Fruit fly (Drosophila melanogaster) whole organism, embryonic: ENCODE results near the gene Boh1.

Experiments used
- BtbVII ChIP-seq: fragments of 200-800 bp; sonication (Bioruptor generic); optimal IDR thresholded peaks from 3 replicates; lab custom pipeline; 2017; ENCODE audit warnings: missing biosample characterization, mild to moderate bottlenecking, missing genetic modification characterization
- CG10431 ChIP-seq: fragments of 200-800 bp; sonication (Bioruptor generic); optimal IDR thresholded peaks from 3 replicates; lab custom pipeline; 2018; ENCODE audit warnings: missing biosample characterization, mild to moderate bottlenecking, missing genetic modification characterization
- CG11093 ChIP-seq: fragments of 200-800 bp; sonication (Bioruptor generic); IDR thresholded peaks from 3 replicates; pipeline ENCODE4 v1.3.6; 2022; ENCODE audit warnings: missing biosample characterization, missing genetic modification characterization
- CG12391 ChIP-seq: fragments of 200-800 bp; sonication (Bioruptor generic); optimal IDR thresholded peaks from 3 replicates; lab custom pipeline; 2018; ENCODE audit warnings: missing biosample characterization, mild to moderate bottlenecking, missing genetic modification characterization, moderate library complexity
- CG13894 ChIP-seq: fragments of 200-800 bp; sonication (Bioruptor generic); optimal IDR thresholded peaks from 3 replicates; lab custom pipeline; 2018; ENCODE audit warnings: missing biosample characterization, mild to moderate bottlenecking, missing genetic modification characterization, moderate library complexity
- CG14965 ChIP-seq: fragments of 200-800 bp; sonication (Bioruptor generic); optimal IDR thresholded peaks from 2 replicates; lab custom pipeline; 2016; ENCODE audit warnings: missing biosample characterization, missing genetic modification characterization, borderline replicate concordance
- CG15269 ChIP-seq: fragments of 200-800 bp; sonication (Bioruptor generic); optimal IDR thresholded peaks from 2 replicates; lab custom pipeline; 2018; ENCODE audit warnings: missing biosample characterization, mild to moderate bottlenecking, missing genetic modification characterization, moderate library complexity
- CG15601 ChIP-seq: fragments of 200-800 bp; sonication (Bioruptor generic); optimal IDR thresholded peaks from 3 replicates; lab custom pipeline; 2019; ENCODE audit warnings: missing biosample characterization, mild to moderate bottlenecking, missing genetic modification characterization, moderate library complexity
- CG1647 ChIP-seq: fragments of 200-800 bp; sonication (Bioruptor generic); optimal IDR thresholded peaks from 3 replicates; lab custom pipeline; 2016; ENCODE audit warnings: missing biosample characterization, missing genetic modification characterization
- CG16863 ChIP-seq: fragments of 200-800 bp; sonication (Bioruptor generic); optimal IDR thresholded peaks from 3 replicates; lab custom pipeline; 2016; ENCODE audit warnings: missing biosample characterization, missing genetic modification characterization
- CG17328 ChIP-seq: fragments of 200-800 bp; sonication (Bioruptor generic); IDR thresholded peaks from 2 replicates; pipeline ENCODE4 v1.3.6; 2022; ENCODE audit warnings: missing biosample characterization, missing genetic modification characterization
- CG17361 ChIP-seq: fragments of 200-800 bp; sonication (Bioruptor generic); IDR thresholded peaks from 3 replicates; pipeline ENCODE4 v1.3.6; 2022; ENCODE audit warnings: missing biosample characterization, missing genetic modification characterization
- CG17802 ChIP-seq: fragments of 200-800 bp; sonication (Bioruptor generic); optimal IDR thresholded peaks from 2 replicates; lab custom pipeline; 2018; ENCODE audit warnings: missing biosample characterization, mild to moderate bottlenecking, missing genetic modification characterization, moderate library complexity
- CG17829 ChIP-seq: fragments of 200-800 bp; optimal IDR thresholded peaks from 2 replicates; lab custom pipeline; 2019; ENCODE audit warnings: missing biosample characterization, mild to moderate bottlenecking, missing genetic modification characterization, moderate library complexity
- CG2116 ChIP-seq: fragments of 200-800 bp; sonication (Bioruptor generic); optimal IDR thresholded peaks from 3 replicates; lab custom pipeline; 2018; ENCODE audit warnings: missing biosample characterization, mild to moderate bottlenecking, missing genetic modification characterization
- CG30020 ChIP-seq: fragments of 200-800 bp; optimal IDR thresholded peaks from 2 replicates; lab custom pipeline; 2019; ENCODE audit warnings: missing biosample characterization, mild to moderate bottlenecking, missing genetic modification characterization, moderate library complexity
- CG3065 ChIP-seq: fragments of 200-800 bp; sonication (Bioruptor generic); optimal IDR thresholded peaks from 2 replicates; lab custom pipeline; 2016; ENCODE audit warnings: missing biosample characterization, missing genetic modification characterization
- CG3163 ChIP-seq: fragments of 200-800 bp; sonication (Bioruptor generic); optimal IDR thresholded peaks from 3 replicates; lab custom pipeline; 2016; ENCODE audit warnings: missing biosample characterization, missing genetic modification characterization
- CG32532 ChIP-seq: fragments of 200-800 bp; sonication (Bioruptor generic); IDR thresholded peaks from 2 replicates; pipeline ENCODE4 v1.3.6; 2022; ENCODE audit warnings: missing biosample characterization, missing genetic modification characterization
- CG32767 ChIP-seq: fragments of 200-800 bp; sonication (Bioruptor generic); IDR thresholded peaks from 2 replicates; pipeline ENCODE4 v1.3.6; 2022; ENCODE audit warnings: missing biosample characterization, missing genetic modification characterization
- CG42726 ChIP-seq: fragments of 200-800 bp; sonication (Bioruptor generic); IDR thresholded peaks from 2 replicates; pipeline ENCODE4 v1.3.6; 2022; ENCODE audit warnings: missing biosample characterization, missing genetic modification characterization; ENCODE audit not compliant: partially characterized antibody
- CG4360 ChIP-seq: fragments of 200-800 bp; sonication (Bioruptor generic); IDR thresholded peaks from 2 replicates; pipeline ENCODE4 v1.3.6; 2022; ENCODE audit warnings: missing biosample characterization, missing genetic modification characterization
- CG5180 ChIP-seq: fragments of 200-800 bp; sonication (Bioruptor generic); optimal IDR thresholded peaks from 3 replicates; lab custom pipeline; 2017; ENCODE audit warnings: missing biosample characterization, missing genetic modification characterization, mild to moderate bottlenecking, moderate library complexity, missing genetic modification reagents
- CG6272 ChIP-seq: fragments of 200-800 bp; sonication (Bioruptor generic); IDR thresholded peaks from 2 replicates; pipeline ENCODE4 v1.3.6; 2022; ENCODE audit warnings: missing biosample characterization, missing genetic modification characterization
- CG8089 ChIP-seq: fragments of 200-800 bp; sonication (Bioruptor generic); optimal IDR thresholded peaks from 3 replicates; lab custom pipeline; 2016; ENCODE audit warnings: missing biosample characterization, missing genetic modification characterization
- CG8290 ChIP-seq, 3 experiments: fragments of 200-800 bp; sonication (Bioruptor generic); optimal IDR thresholded peaks; 2 replicates each; lab custom pipeline; 2016 to 2019; ENCODE audit warnings: missing biosample characterization in 3 of 3, missing genetic modification characterization in 3 of 3, mild to moderate bottlenecking in 2 of 3, moderate library complexity in 1 of 3
- Ets65A ChIP-seq: fragments of 200-800 bp; sonication (Bioruptor generic); peaks from one replicate; lab custom pipeline; 2016; ENCODE audit warnings: missing biosample characterization, missing genetic modification characterization
- Ets97D ChIP-seq: fragments of 200-800 bp; sonication (Bioruptor generic); optimal IDR thresholded peaks from 3 replicates; lab custom pipeline; 2016; ENCODE audit warnings: missing biosample characterization, missing genetic modification characterization
- Hey ChIP-seq: fragments of 200-800 bp; sonication (Bioruptor generic); optimal IDR thresholded peaks from 3 replicates; lab custom pipeline; 2018; ENCODE audit warnings: missing biosample characterization, mild to moderate bottlenecking, missing genetic modification characterization
- HmgD ChIP-seq: fragments of 200-800 bp; sonication (Bioruptor generic); optimal IDR thresholded peaks from 3 replicates; lab custom pipeline; 2016; ENCODE audit warnings: missing biosample characterization, missing genetic modification characterization
- Hr39 ChIP-seq: fragments of >200 bp; optimal IDR thresholded peaks from 2 replicates; lab custom pipeline; 2017
- Hsf ChIP-seq: fragments of 200-800 bp; sonication (Bioruptor generic); optimal IDR thresholded peaks from 3 replicates; lab custom pipeline; 2016; ENCODE audit warnings: missing biosample characterization, missing genetic modification characterization
- Jarid2 ChIP-seq: fragments of 200-800 bp; sonication (Bioruptor generic); optimal IDR thresholded peaks from 3 replicates; lab custom pipeline; 2017; ENCODE audit warnings: mild to moderate bottlenecking, missing biosample characterization, missing genetic modification reagents, missing genetic modification characterization
- Med ChIP-seq: fragments of 200-800 bp; sonication (Bioruptor generic); peaks from one replicate; lab custom pipeline; 2016; ENCODE audit warnings: missing biosample characterization, missing genetic modification characterization, mild to moderate bottlenecking, inconsistent platforms, moderate library complexity
- Vsx1 ChIP-seq: fragments of 200-800 bp; sonication (Bioruptor generic); optimal IDR thresholded peaks from 2 replicates; lab custom pipeline; 2017; ENCODE audit warnings: missing biosample characterization, mild to moderate bottlenecking, missing genetic modification characterization, missing genetic modification reagents
- amos ChIP-seq: fragments of 200-800 bp; sonication (Bioruptor generic); IDR thresholded peaks from 2 replicates; pipeline ENCODE4 v1.3.6; 2022; ENCODE audit warnings: missing biosample characterization, missing genetic modification characterization; ENCODE audit not compliant: partially characterized antibody
- crol ChIP-seq: fragments of 200-800 bp; sonication (Bioruptor generic); IDR thresholded peaks from 2 replicates; pipeline ENCODE4 v1.3.6; 2022; ENCODE audit warnings: missing biosample characterization, missing genetic modification characterization
- danr ChIP-seq: fragments of 200-800 bp; sonication (Bioruptor generic); IDR thresholded peaks from 2 replicates; pipeline ENCODE4 v1.3.6; 2022; ENCODE audit warnings: missing biosample characterization, missing genetic modification characterization
- dati ChIP-seq: fragments of 200-800 bp; sonication (Bioruptor generic); IDR thresholded peaks from 2 replicates; pipeline ENCODE4 v1.3.6; 2022; ENCODE audit warnings: missing biosample characterization, missing genetic modification characterization
- en ChIP-seq: fragments of 200-800 bp; sonication (Bioruptor generic); optimal IDR thresholded peaks from 2 replicates; lab custom pipeline; 2016; ENCODE audit warnings: missing biosample characterization, missing genetic modification characterization
- eyg ChIP-seq: fragments of 200-800 bp; sonication (Bioruptor generic); optimal IDR thresholded peaks from 3 replicates; lab custom pipeline; 2016; ENCODE audit warnings: missing biosample characterization, missing genetic modification characterization
- fru ChIP-seq: fragments of >200 bp; optimal IDR thresholded peaks from 2 replicates; lab custom pipeline; 2017
- gem ChIP-seq: fragments of 200-800 bp; sonication (Bioruptor generic); optimal IDR thresholded peaks from 2 replicates; lab custom pipeline; 2019; ENCODE audit warnings: missing biosample characterization, mild to moderate bottlenecking, missing genetic modification characterization, moderate library complexity
- ind ChIP-seq: fragments of 200-800 bp; sonication (Bioruptor generic); optimal IDR thresholded peaks from 3 replicates; lab custom pipeline; 2016; ENCODE audit warnings: missing biosample characterization, missing genetic modification characterization
- jing ChIP-seq: fragments of 200-800 bp; sonication (Bioruptor generic); optimal IDR thresholded peaks from 2 replicates; lab custom pipeline; 2018; ENCODE audit warnings: missing biosample characterization, mild to moderate bottlenecking, missing genetic modification characterization
- mam ChIP-seq: fragments of 200-800 bp; sonication (Bioruptor generic); optimal IDR thresholded peaks from 3 replicates; lab custom pipeline; 2016; ENCODE audit warnings: missing biosample characterization, missing genetic modification characterization
- pnt ChIP-seq: fragments of 200-800 bp; sonication (Bioruptor generic); optimal IDR thresholded peaks from 3 replicates; lab custom pipeline; 2016; ENCODE audit warnings: missing biosample characterization, missing genetic modification characterization
- sens ChIP-seq: fragments of 200-800 bp; sonication (Bioruptor generic); peaks from one replicate; lab custom pipeline; 2016; ENCODE audit warnings: missing biosample characterization, missing genetic modification characterization
- sna ChIP-seq: fragments of 200-800 bp; sonication (Bioruptor generic); IDR thresholded peaks from 2 replicates; pipeline ENCODE4 v1.3.6; 2022; ENCODE audit warnings: missing biosample characterization, missing genetic modification characterization; ENCODE audit not compliant: partially characterized antibody
- tio ChIP-seq: fragments of 200-800 bp; sonication (Bioruptor generic); optimal IDR thresholded peaks from 2 replicates; lab custom pipeline; 2017; ENCODE audit warnings: missing biosample characterization, missing genetic modification characterization, inconsistent platforms
- tna ChIP-seq: fragments of 200-800 bp; sonication (Bioruptor generic); IDR thresholded peaks from 2 replicates; pipeline ENCODE4 v1.3.6; 2022; ENCODE audit warnings: missing biosample characterization, missing genetic modification characterization; ENCODE audit not compliant: partially characterized antibody
- vfl ChIP-seq: fragments of 200-800 bp; sonication (Bioruptor generic); optimal IDR thresholded peaks from 2 replicates; lab custom pipeline; 2016; ENCODE audit warnings: missing biosample characterization, missing genetic modification characterization

Gene Boh1

dm6 chr3R:27905695-27906094 is 13.6 kb downstream of the Boh1 start, which contains the start of gene CG34353 (continued):
- no peak for TF ChIP-seq sna (GFP tag; lab: Robert Waterston, UW)
- TF ChIP-seq crol (GFP tag; lab: Robert Waterston, UW) = peak; percentile 97
- TF ChIP-seq Hsf (GFP tag; lab: Kevin White, UChicago) = no peak
- TF ChIP-seq CG17361 = no peak
- peak; percentile 28; the same call in 1 of the 2 replicates for TF ChIP-seq amos (GFP tag; lab: Robert Waterston, UW)
- no peak for TF ChIP-seq CG1647
- no peak for TF ChIP-seq danr
- TF ChIP-seq CG17802 (tag; lab: Kevin White, UChicago) = no peak
- TF ChIP-seq CG15269 (tag; lab: Kevin White, UChicago) = no peak
- TF ChIP-seq CG16863 = no peak
- no peak for TF ChIP-seq dati (GFP tag; lab: Robert Waterston, UW)
- no peak for TF ChIP-seq CG10431 (GFP tag; lab: Kevin White, UChicago)
- TF ChIP-seq CG8290 (GFP tag; optimal IDR thresholded peaks at IDR 0.05; lab: Kevin White, UChicago) = no peak
- peak in 1 of 2 experiments; percentile 72 for TF ChIP-seq CG8290 (tag; optimal IDR thresholded peaks at IDR 0.05; lab: Kevin White, UChicago)
- no peak for TF ChIP-seq en (GFP tag; lab: Kevin White, UChicago)
- no peak for TF ChIP-seq vfl (GFP tag; lab: Kevin White, UChicago)
- TF ChIP-seq gem (tag; lab: Kevin White, UChicago) = no peak
- no peak for TF ChIP-seq CG32532 (GFP tag; lab: Robert Waterston, UW)
- TF ChIP-seq BtbVII (GFP tag; lab: Kevin White, UChicago) = no peak
- TF ChIP-seq CG42726 = no peak
- no peak for TF ChIP-seq CG17829 (tag; lab: Kevin White, UChicago)
- TF ChIP-seq tna = no peak
- TF ChIP-seq CG8089 (GFP tag; lab: Kevin White, UChicago) = peak; percentile 0
- TF ChIP-seq CG5180 (GFP tag; lab: Kevin White, UChicago) = peak; percentile 4
- TF ChIP-seq sens = peak; percentile 83
- TF ChIP-seq tio = no peak
- TF ChIP-seq CG3163 (GFP tag; lab: Kevin White, UChicago) = peak; percentile 99
- TF ChIP-seq Ets65A (GFP tag; lab: Kevin White, UChicago) = no peak
- no peak for TF ChIP-seq CG30020 (tag; lab: Kevin White, UChicago)
- no peak for TF ChIP-seq Hr39 (lab: Kevin White, UChicago)
- no peak for TF ChIP-seq CG11093
- TF ChIP-seq pnt (GFP tag; lab: Kevin White, UChicago) = no peak
- TF ChIP-seq eyg (GFP tag; lab: Kevin White, UChicago) = no peak
- no peak for TF ChIP-seq CG6272 (GFP tag; lab: Robert Waterston, UW)
- 0 out of 2 replicates have a peak, but pooled peaks have one; percentile 27 for TF ChIP-seq CG17328 (GFP tag; lab: Robert Waterston, UW)
- peak; percentile 14 for TF ChIP-seq CG13894 (tag; lab: Kevin White, UChicago)
- no peak for TF ChIP-seq CG32767
- TF ChIP-seq ind (GFP tag; lab: Kevin White, UChicago) = no peak
- TF ChIP-seq Ets97D (GFP tag; lab: Kevin White, UChicago) = peak; percentile 5
- no peak for TF ChIP-seq fru (lab: Kevin White, UChicago)
- TF ChIP-seq CG14965 (GFP tag; lab: Kevin White, UChicago) = no peak
- TF ChIP-seq Med (GFP tag; lab: Kevin White, UChicago) = peak; percentile 67
- TF ChIP-seq HmgD = no peak
- TF ChIP-seq CG12391 (tag; lab: Kevin White, UChicago) = peak; percentile 4
- peak; percentile 70 for TF ChIP-seq Jarid2 (GFP tag; lab: Kevin White, UChicago)
- TF ChIP-seq mam (GFP tag; lab: Kevin White, UChicago) = no peak
- no peak for TF ChIP-seq CG3065 (GFP tag; lab: Kevin White, UChicago)
- no peak for TF ChIP-seq Hey (tag; lab: Kevin White, UChicago)
- no peak for TF ChIP-seq CG2116
- TF ChIP-seq CG4360 = peak; percentile 58
- TF ChIP-seq CG15601 (tag; lab: Kevin White, UChicago) = no peak
- TF ChIP-seq Vsx1 (GFP tag; lab: Kevin White, UChicago) = no peak
- peak; percentile 80 for TF ChIP-seq jing (GFP tag; lab: Kevin White, UChicago)
